Fruit fly (Drosophila melanogaster) whole organism, embryonic: ENCODE data around the gene CG14442.
A peak's percentile ranks its signal among the peaks of the same experiment; 100 is the strongest.

Experiments used
- Aef1 ChIP-seq: fragments of 200-800 bp; sonication (Bioruptor generic); IDR thresholded peaks from 3 replicates; pipeline ENCODE4 v1.3.6; 2022; ENCODE audit warnings: missing biosample characterization, missing genetic modification characterization
- Awh ChIP-seq: fragments of 200-800 bp; sonication (Bioruptor generic); IDR thresholded peaks from 2 replicates; pipeline ENCODE4, ENCODE4 v1.3.6; 2022; ENCODE audit warnings: missing biosample characterization, missing genetic modification characterization
- CG10654 ChIP-seq: fragments of 200-800 bp; sonication (Bioruptor generic); optimal IDR thresholded peaks from 2 replicates; lab custom pipeline; 2016; ENCODE audit warnings: missing biosample characterization, missing genetic modification characterization
- CG11456 ChIP-seq: fragments of 200-800 bp; sonication (Bioruptor generic); IDR thresholded peaks from 3 replicates; pipeline ENCODE4 v1.3.6; 2022; ENCODE audit warnings: missing biosample characterization, missing genetic modification characterization
- CG11695 ChIP-seq: fragments of 200-800 bp; sonication (Bioruptor generic); IDR thresholded peaks from 3 replicates; pipeline ENCODE4 v1.3.6; 2022; ENCODE audit warnings: missing biosample characterization, missing genetic modification characterization
- CG12391 ChIP-seq: fragments of 200-800 bp; sonication (Bioruptor generic); optimal IDR thresholded peaks from 3 replicates; lab custom pipeline; 2018; ENCODE audit warnings: missing biosample characterization, mild to moderate bottlenecking, missing genetic modification characterization, moderate library complexity
- CG1602 ChIP-seq: fragments of 200-800 bp; sonication (Bioruptor generic); optimal IDR thresholded peaks from 3 replicates; lab custom pipeline; 2016; ENCODE audit warnings: missing biosample characterization, missing genetic modification characterization
- CG2120 ChIP-seq: fragments of 200-800 bp; sonication (Bioruptor generic); optimal IDR thresholded peaks from 3 replicates; lab custom pipeline; 2016; ENCODE audit warnings: missing biosample characterization, missing genetic modification characterization
- CG2889 ChIP-seq: fragments of 200-800 bp; sonication (Bioruptor generic); IDR thresholded peaks from 3 replicates; pipeline ENCODE4 v1.3.6; 2022; ENCODE audit warnings: missing biosample characterization, missing genetic modification characterization
- CG31365 ChIP-seq: fragments of 200-800 bp; sonication (Bioruptor generic); optimal IDR thresholded peaks from 2 replicates; lab custom pipeline; 2018; ENCODE audit warnings: missing biosample characterization, mild to moderate bottlenecking, missing genetic modification characterization
- CG33213 ChIP-seq: fragments of 200-800 bp; sonication (Bioruptor generic); optimal IDR thresholded peaks from 3 replicates; lab custom pipeline; 2016; ENCODE audit warnings: missing biosample characterization, missing genetic modification characterization
- CG34224 ChIP-seq: fragments of 200-800 bp; sonication (Bioruptor generic); IDR thresholded peaks from 3 replicates; pipeline ENCODE4 v1.3.6; 2022; ENCODE audit warnings: missing biosample characterization, missing genetic modification characterization; ENCODE audit not compliant: partially characterized antibody
- CG3847 ChIP-seq: fragments of 200-800 bp; sonication (Bioruptor generic); IDR thresholded peaks from 2 replicates; pipeline ENCODE4 v1.3.6; 2022; ENCODE audit warnings: missing biosample characterization, missing genetic modification characterization
- CG4424 ChIP-seq: fragments of 200-800 bp; sonication (Bioruptor generic); optimal IDR thresholded peaks from 3 replicates; lab custom pipeline; 2016; ENCODE audit warnings: missing biosample characterization, missing genetic modification characterization
- CG4617 ChIP-seq: fragments of 200-800 bp; sonication (Bioruptor generic); optimal IDR thresholded peaks from 3 replicates; lab custom pipeline; 2016; ENCODE audit warnings: missing biosample characterization, missing genetic modification characterization, borderline replicate concordance
- CG4854 ChIP-seq: fragments of 200-800 bp; sonication (Bioruptor generic); optimal IDR thresholded peaks from 2 replicates; lab custom pipeline; 2016; ENCODE audit warnings: missing biosample characterization, missing genetic modification characterization, inconsistent platforms
- CG6683 ChIP-seq: fragments of 200-800 bp; sonication (Bioruptor generic); optimal IDR thresholded peaks from 2 replicates; lab custom pipeline; 2017; ENCODE audit warnings: missing biosample characterization, mild to moderate bottlenecking, missing genetic modification characterization, missing genetic modification reagents
- CG7745 ChIP-seq: fragments of 200-800 bp; sonication (Bioruptor generic); optimal IDR thresholded peaks from 2 replicates; lab custom pipeline; 2018; ENCODE audit warnings: missing biosample characterization, mild to moderate bottlenecking, missing genetic modification characterization, moderate library complexity
- CG7963 ChIP-seq: fragments of 200-800 bp; sonication (Bioruptor generic); IDR thresholded peaks from 3 replicates; pipeline ENCODE4 v1.3.6; 2022; ENCODE audit warnings: missing biosample characterization, missing genetic modification characterization; ENCODE audit not compliant: partially characterized antibody
- CG8388 ChIP-seq: fragments of 200-800 bp; sonication (Bioruptor generic); optimal IDR thresholded peaks from 2 replicates; lab custom pipeline; 2019; ENCODE audit warnings: missing biosample characterization, mild to moderate bottlenecking, missing genetic modification characterization, moderate library complexity
- CG9797 ChIP-seq: fragments of 200-800 bp; sonication (Bioruptor generic); optimal IDR thresholded peaks from 3 replicates; lab custom pipeline; 2018; ENCODE audit warnings: missing biosample characterization, mild to moderate bottlenecking, missing genetic modification characterization
- Dad ChIP-seq: fragments of 200-800 bp; sonication (Bioruptor generic); optimal IDR thresholded peaks from 3 replicates; lab custom pipeline; 2016; ENCODE audit warnings: missing biosample characterization, missing genetic modification characterization
- ERR ChIP-seq: fragments of 200-800 bp; sonication (Bioruptor generic); optimal IDR thresholded peaks from 2 replicates; lab custom pipeline; 2016; ENCODE audit warnings: missing biosample characterization, missing genetic modification characterization
- HLH54F ChIP-seq: fragments of 200-800 bp; sonication (Bioruptor generic); optimal IDR thresholded peaks from 3 replicates; lab custom pipeline; 2016; ENCODE audit warnings: missing biosample characterization, missing genetic modification characterization
- HmgZ ChIP-seq: fragments of 200-800 bp; sonication (Bioruptor generic); optimal IDR thresholded peaks from 2 replicates; lab custom pipeline; 2018; ENCODE audit warnings: missing biosample characterization, mild to moderate bottlenecking, missing genetic modification characterization
- Hmr ChIP-seq: fragments of 200-800 bp; sonication (Bioruptor generic); optimal IDR thresholded peaks from 3 replicates; lab custom pipeline; 2017; ENCODE audit warnings: mild to moderate bottlenecking, missing biosample characterization, missing genetic modification reagents, missing genetic modification characterization
- Poxn ChIP-seq: fragments of 200-800 bp; sonication (Bioruptor generic); IDR thresholded peaks from 2 replicates; pipeline ENCODE4 v1.3.6; 2022; ENCODE audit warnings: missing biosample characterization, missing genetic modification characterization
- Sry-β ChIP-seq: fragments of 200-800 bp; sonication (Bioruptor generic); optimal IDR thresholded peaks from 2 replicates; lab custom pipeline; 2018; ENCODE audit warnings: missing biosample characterization, mild to moderate bottlenecking, missing genetic modification characterization, moderate library complexity
- Trl ChIP-seq, 3 experiments: fragments of >200 bp in 2 of 3; fragments of 200-800 bp in 1 of 3; sonication (Bioruptor generic) in 1 of 3; optimal IDR thresholded peaks; 2 replicates in 1 of 3; 3 replicates in 2 of 3; lab custom pipeline; 2016 to 2017; ENCODE audit warnings: missing biosample characterization in 1 of 3, missing genetic modification characterization in 1 of 3
- ash1 ChIP-seq: fragments of 200-800 bp; sonication (Bioruptor generic); optimal IDR thresholded peaks from 2 replicates; lab custom pipeline; 2018; ENCODE audit warnings: missing biosample characterization, mild to moderate bottlenecking, missing genetic modification characterization
- bbx ChIP-seq: fragments of 200-800 bp; sonication (Bioruptor generic); IDR thresholded peaks from 2 replicates; pipeline ENCODE4 v1.3.6; 2022; ENCODE audit warnings: missing biosample characterization, missing genetic modification characterization; ENCODE audit not compliant: partially characterized antibody
- bcd ChIP-seq: fragments of 200-800 bp; sonication (Bioruptor generic); optimal IDR thresholded peaks from 2 replicates; lab custom pipeline; 2017; ENCODE audit warnings: missing biosample characterization, mild to moderate bottlenecking, missing genetic modification characterization
- cas ChIP-seq: fragments of 200-800 bp; sonication (Bioruptor generic); IDR thresholded peaks from 2 replicates; pipeline ENCODE4 v1.3.6; 2022; ENCODE audit warnings: missing biosample characterization, missing genetic modification characterization
- cato ChIP-seq: fragments of 200-800 bp; sonication (Bioruptor generic); optimal IDR thresholded peaks from 2 replicates; lab custom pipeline; 2016; ENCODE audit warnings: missing biosample characterization, missing genetic modification characterization, borderline replicate concordance
- corto ChIP-seq: fragments of 200-800 bp; sonication (Bioruptor generic); optimal IDR thresholded peaks from 2 replicates; lab custom pipeline; 2016; ENCODE audit warnings: missing biosample characterization, mild to moderate bottlenecking, missing genetic modification characterization, moderate library complexity
- da ChIP-seq: fragments of 200-800 bp; sonication (Bioruptor generic); optimal IDR thresholded peaks from 2 replicates; lab custom pipeline; 2016; ENCODE audit warnings: missing biosample characterization, missing genetic modification characterization
- dan ChIP-seq: fragments of 200-800 bp; sonication (Bioruptor generic); IDR thresholded peaks from 2 replicates; pipeline ENCODE4 v1.3.6; 2022; ENCODE audit warnings: missing biosample characterization, missing genetic modification characterization
- dm ChIP-seq: fragments of 200-800 bp; sonication (Bioruptor generic); optimal IDR thresholded peaks from 3 replicates; lab custom pipeline; 2016; ENCODE audit warnings: missing biosample characterization, missing genetic modification characterization
- ems ChIP-seq: fragments of 200-800 bp; sonication (Bioruptor generic); optimal IDR thresholded peaks from 3 replicates; lab custom pipeline; 2016; ENCODE audit warnings: missing biosample characterization, missing genetic modification characterization
- her ChIP-seq: fragments of 200-800 bp; sonication (Bioruptor generic); optimal IDR thresholded peaks from 2 replicates; lab custom pipeline; 2016; ENCODE audit warnings: missing biosample characterization, missing genetic modification characterization
- ken ChIP-seq: fragments of 200-800 bp; sonication (Bioruptor generic); IDR thresholded peaks from 3 replicates; pipeline ENCODE4 v1.3.6; 2022; ENCODE audit warnings: missing biosample characterization, missing genetic modification characterization
- nom ChIP-seq: fragments of 200-800 bp; sonication (Bioruptor generic); optimal IDR thresholded peaks from 2 replicates; lab custom pipeline; 2017; ENCODE audit warnings: missing biosample characterization, missing genetic modification characterization, mild to moderate bottlenecking, moderate library complexity, missing genetic modification reagents
- p53 ChIP-seq: fragments of 200-800 bp; sonication (Bioruptor generic); optimal IDR thresholded peaks from 2 replicates; lab custom pipeline; 2016; ENCODE audit warnings: missing biosample characterization, missing genetic modification characterization
- psq ChIP-seq: fragments of 200-800 bp; sonication (Bioruptor generic); optimal IDR thresholded peaks from 2 replicates; lab custom pipeline; 2017; ENCODE audit warnings: missing biosample characterization, missing genetic modification characterization
- seq ChIP-seq: fragments of 200-800 bp; sonication (Bioruptor generic); IDR thresholded peaks from 2 replicates; pipeline ENCODE4 v1.3.6; 2022; ENCODE audit warnings: missing biosample characterization, missing genetic modification characterization
- trh ChIP-seq: fragments of 200-800 bp; sonication (Bioruptor generic); optimal IDR thresholded peaks from 2 replicates; lab custom pipeline; 2016; ENCODE audit warnings: missing biosample characterization, missing genetic modification characterization
- zen ChIP-seq: fragments of 200-800 bp; sonication (Bioruptor generic); optimal IDR thresholded peaks from 3 replicates; lab custom pipeline; 2018; ENCODE audit warnings: missing biosample characterization, mild to moderate bottlenecking, missing genetic modification characterization, moderate library complexity
- zf30C ChIP-seq: fragments of 200-800 bp; sonication (Bioruptor generic); optimal IDR thresholded peaks from 3 replicates; lab custom pipeline; 2018; ENCODE audit warnings: missing biosample characterization, mild to moderate bottlenecking, missing genetic modification characterization

Gene CG14442

DNA sequence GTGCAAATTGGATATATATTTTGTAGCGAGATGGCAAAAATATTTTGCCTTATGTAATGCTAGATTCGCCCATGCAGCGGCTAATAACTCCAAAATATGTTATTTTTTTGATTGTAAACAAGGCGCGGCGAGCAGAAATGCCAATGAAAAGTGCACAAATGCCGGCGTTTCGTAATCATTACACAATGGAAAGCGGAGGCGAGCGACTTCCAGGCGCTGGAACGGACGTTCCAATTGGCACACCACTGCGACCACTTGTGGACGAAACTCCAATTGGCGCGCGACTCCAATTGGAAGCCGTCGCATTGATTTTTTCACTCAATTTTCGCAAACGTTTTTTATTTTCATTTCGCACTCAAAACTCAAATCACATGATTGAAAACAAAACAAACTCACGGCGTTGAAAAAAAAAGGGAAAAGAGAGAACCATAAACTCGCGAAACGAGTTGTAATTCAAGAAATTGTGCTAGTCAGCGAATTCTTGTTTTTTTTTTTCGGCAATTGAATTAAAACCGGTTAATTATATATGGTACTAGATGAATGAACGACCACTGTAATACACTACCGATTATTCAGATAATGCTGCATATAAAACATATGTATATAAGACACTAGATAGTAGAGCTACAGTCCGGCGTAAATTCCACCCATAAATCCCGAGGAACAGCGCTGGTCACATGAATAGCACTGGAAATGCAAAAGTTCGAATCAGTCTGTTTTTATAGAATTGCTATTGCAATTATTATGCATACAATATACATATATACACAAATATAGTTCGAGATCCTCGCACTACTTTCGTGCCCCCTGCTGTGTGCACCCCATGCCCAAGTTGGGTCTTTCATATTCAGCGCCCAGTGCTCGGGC lies 15.9 kb downstream of the CG14442 start, which contains the start of gene ND-ASHI (continued):
- TF ChIP-seq Trl (optimal IDR thresholded peaks at IDR 0.05; lab: Kevin White, UChicago) = no peak
- TF ChIP-seq Trl (GFP tag; optimal IDR thresholded peaks at IDR 0.05; lab: Kevin White, UChicago) = peak; percentile 90
- peak; percentile 93 for TF ChIP-seq CG4854
- peak; percentile 93 for TF ChIP-seq ERR (GFP tag; lab: Kevin White, UChicago)
- peak; percentile 91 for TF ChIP-seq CG1602 (GFP tag; lab: Kevin White, UChicago)
- peak; percentile 89 for TF ChIP-seq cas (GFP tag; lab: Robert Waterston, UW)
- TF ChIP-seq CG6683 = peak; percentile 88
- TF ChIP-seq HmgZ (tag; lab: Kevin White, UChicago) = peak; percentile 97
- TF ChIP-seq da (GFP tag; lab: Kevin White, UChicago) = peak; percentile 75
- no peak for TF ChIP-seq CG7745 (tag; lab: Kevin White, UChicago)
- peak; percentile 69 for TF ChIP-seq psq (GFP tag; lab: Kevin White, UChicago)
- TF ChIP-seq CG2889 (GFP tag; lab: Robert Waterston, UW) = peak; percentile 91
- no peak for TF ChIP-seq CG7963 (GFP tag; lab: Robert Waterston, UW)
- peak; percentile 89 for TF ChIP-seq Poxn
- TF ChIP-seq CG33213 (GFP tag; lab: Kevin White, UChicago) = peak; percentile 89
- peak; percentile 76 for TF ChIP-seq trh
- peak; percentile 98 for TF ChIP-seq CG2120
- peak; percentile 87 for TF ChIP-seq CG10654 (GFP tag; lab: Kevin White, UChicago)
- peak; percentile 94 for TF ChIP-seq CG11695 (GFP tag; lab: Robert Waterston, UW)
- peak; percentile 37 for TF ChIP-seq Sry-β (GFP tag; lab: Kevin White, UChicago)
- peak; percentile 88 for TF ChIP-seq CG31365 (tag; lab: Kevin White, UChicago)
- TF ChIP-seq Dad (GFP tag; lab: Kevin White, UChicago) = peak; percentile 90
- peak; percentile 84 for TF ChIP-seq zen (tag; lab: Kevin White, UChicago)
- TF ChIP-seq Aef1 (GFP tag; lab: Robert Waterston, UW) = peak; percentile 95
- TF ChIP-seq CG8388 (GFP tag; lab: Kevin White, UChicago) = peak; percentile 84
- TF ChIP-seq CG4424 (GFP tag; lab: Kevin White, UChicago) = peak; percentile 92
- peak; percentile 84 for TF ChIP-seq her (GFP tag; lab: Kevin White, UChicago)
- TF ChIP-seq HLH54F (GFP tag; lab: Kevin White, UChicago) = peak; percentile 93
- TF ChIP-seq dm (GFP tag; lab: Kevin White, UChicago) = peak; percentile 71
- TF ChIP-seq zf30C (GFP tag; lab: Kevin White, UChicago) = no peak
- TF ChIP-seq Awh (GFP tag; lab: Robert Waterston, UW) = peak; percentile 94
- peak; percentile 96 for TF ChIP-seq nom (GFP tag; lab: Kevin White, UChicago)
- TF ChIP-seq dan (GFP tag; lab: Robert Waterston, UW) = peak; percentile 74
- no peak for TF ChIP-seq bbx
- peak; percentile 95 for TF ChIP-seq bcd (GFP tag; lab: Kevin White, UChicago)
- peak; percentile 84 for TF ChIP-seq corto
- peak; percentile 94 for TF ChIP-seq CG3847 (GFP tag; lab: Robert Waterston, UW)
- peak; percentile 93 for TF ChIP-seq CG12391
- peak; percentile 93 for TF ChIP-seq ems (GFP tag; lab: Kevin White, UChicago)
- TF ChIP-seq cato = peak; percentile 69
- TF ChIP-seq Hmr (GFP tag; lab: Kevin White, UChicago) = peak; percentile 98
- peak; percentile 97 for TF ChIP-seq CG11456 (GFP tag; lab: Robert Waterston, UW)
- peak; percentile 91 for TF ChIP-seq ash1 (GFP tag; lab: Kevin White, UChicago)
- peak; percentile 48 for TF ChIP-seq p53 (GFP tag; lab: Kevin White, UChicago)
- TF ChIP-seq ken (GFP tag; lab: Robert Waterston, UW) = peak; percentile 95
- TF ChIP-seq seq (GFP tag; lab: Robert Waterston, UW) = peak; percentile 95
- no peak for TF ChIP-seq CG34224 (GFP tag; lab: Robert Waterston, UW)
- no peak for TF ChIP-seq CG9797 (GFP tag; lab: Kevin White, UChicago)
- TF ChIP-seq CG4617 = peak; percentile 85
